Fruit fly (Drosophila melanogaster): Measurements from ENCODE around the gene CG17361.

CG17361 gene

dm6 chr3L:13986330-13986729, 10.7 kb upstream of the CG17361 start, which contains the start of gene CG17362:
TSS of gene CG17362 (plus strand) at chr3L:13986620.
- no peak for TF ChIP-seq Myc (optimal IDR thresholded peaks at IDR 0.05)

DNA sequence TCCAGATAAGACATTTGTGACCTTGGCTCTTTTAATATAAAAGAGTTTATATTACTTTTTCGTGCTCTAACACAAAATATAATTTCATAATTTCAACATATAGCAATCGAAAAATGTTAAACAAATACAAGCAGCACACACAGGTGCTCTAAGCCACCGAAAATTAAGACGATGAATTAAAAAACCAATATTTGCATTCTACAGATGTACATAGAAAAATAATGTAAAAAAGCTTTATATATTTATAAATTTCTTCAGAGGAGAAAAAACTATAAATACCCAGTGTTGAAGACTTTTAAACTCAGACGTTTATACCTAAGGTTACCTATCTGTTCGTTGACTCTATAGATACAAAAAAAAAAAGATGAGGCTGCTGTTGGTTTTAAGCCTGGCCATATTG, 9.4 kb upstream of the CG17361 start, which contains the start of gene CG9040:
TSS of gene CG9040 (plus strand) at position 301 of the 400 bp plus-strand sequence.
- no peak for TF ChIP-seq brk (GFP tag; optimal IDR thresholded peaks at IDR 0.05)
- no peak for TF ChIP-seq Hr83 (GFP tag; optimal IDR thresholded peaks at IDR 0.05; ENCODE audit: poor library complexity, severe bottlenecking)
- TF ChIP-seq Hnf4 (GFP tag; optimal IDR thresholded peaks at IDR 0.05), result no peak
- TF ChIP-seq N (GFP tag; optimal IDR thresholded peaks at IDR 0.05), result no peak
- no peak for TF ChIP-seq Sp1 (GFP tag; optimal IDR thresholded peaks at IDR 0.05)
- TF ChIP-seq woc (GFP tag; optimal IDR thresholded peaks at IDR 0.05), result no peak
- TF ChIP-seq h (GFP tag; optimal IDR thresholded peaks at IDR 0.05), result no peak
- TF ChIP-seq usp (GFP tag; optimal IDR thresholded peaks at IDR 0.05), result no peak
- no peak for TF ChIP-seq jim (GFP tag; optimal IDR thresholded peaks at IDR 0.05)
- TF ChIP-seq pan (optimal IDR thresholded peaks at IDR 0.05), result no peak
- TF ChIP-seq br (GFP tag; optimal IDR thresholded peaks at IDR 0.05), result no peak
- TF ChIP-seq dmrt93B (GFP tag; optimal IDR thresholded peaks at IDR 0.05), result no peak
- no peak for TF ChIP-seq HLH106 (tag; optimal IDR thresholded peaks at IDR 0.05)
- TF ChIP-seq OdsH (GFP tag; optimal IDR thresholded peaks at IDR 0.05), result no peak
- no peak for TF ChIP-seq Hr78 (GFP tag; optimal IDR thresholded peaks at IDR 0.05)
- no peak for TF ChIP-seq tai (GFP tag; optimal IDR thresholded peaks at IDR 0.05)
- TF ChIP-seq sv (GFP tag; optimal IDR thresholded peaks at IDR 0.05), result no peak
- no peak for TF ChIP-seq CG32264 (GFP tag; optimal IDR thresholded peaks at IDR 0.05)
- no peak for TF ChIP-seq Vsx2 (GFP tag; optimal IDR thresholded peaks at IDR 0.05; ENCODE audit: partially characterized antibody)
- TF ChIP-seq psq (GFP tag; optimal IDR thresholded peaks at IDR 0.05), result no peak

DNA sequence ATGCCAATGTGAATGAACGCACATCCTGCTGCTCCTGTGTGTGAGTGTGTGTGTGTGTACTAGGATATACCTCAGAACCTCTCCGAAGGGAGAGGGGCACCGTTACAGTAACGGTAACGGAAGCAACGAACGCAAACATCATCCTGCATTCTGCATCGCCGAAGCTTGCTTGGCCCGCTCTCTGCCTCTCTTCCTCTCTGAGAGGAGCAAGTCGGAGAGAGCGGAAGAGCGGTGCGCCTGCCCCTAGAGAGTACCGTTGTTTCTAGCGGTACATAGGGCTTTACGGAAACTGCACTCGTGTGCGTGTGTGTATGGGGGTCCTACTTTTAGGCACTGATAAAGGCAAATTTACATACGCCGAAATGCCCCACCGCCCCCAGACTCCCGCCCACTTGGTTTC, 5.7 kb upstream of the CG17361 start:
- TF ChIP-seq Dif (GFP tag; optimal IDR thresholded peaks at IDR 0.05; ENCODE audit: partially characterized antibody), result peak; percentile 26
- TF ChIP-seq Mio (GFP tag; optimal IDR thresholded peaks at IDR 0.05), result no peak

- no peak for TF ChIP-seq ey (GFP tag; optimal IDR thresholded peaks at IDR 0.05)
- TF ChIP-seq OdsH (GFP tag; optimal IDR thresholded peaks at IDR 0.05), result no peak
- no peak for TF ChIP-seq N (GFP tag; optimal IDR thresholded peaks at IDR 0.05)
- no peak for TF ChIP-seq Hr78 (GFP tag; optimal IDR thresholded peaks at IDR 0.05)
- no peak for TF ChIP-seq Myc (optimal IDR thresholded peaks at IDR 0.05)
- TF ChIP-seq sv (GFP tag; optimal IDR thresholded peaks at IDR 0.05), result no peak
- no peak for TF ChIP-seq CrebA (GFP tag; optimal IDR thresholded peaks at IDR 0.05; ENCODE audit: borderline replicate concordance)
- no peak for TF ChIP-seq CG9705 (GFP tag; optimal IDR thresholded peaks at IDR 0.05)
- TF ChIP-seq Abd-B (GFP tag; optimal IDR thresholded peaks at IDR 0.05), result no peak
- no peak for TF ChIP-seq Sp1 (GFP tag; optimal IDR thresholded peaks at IDR 0.05)
Measured at dm6 chr3L:13993233-13993741, 3.7 kb upstream of the CG17361 start, which contains the start of gene CG17364. TSS of gene CG17364 (minus strand) at chr3L:13993400.

DNA sequence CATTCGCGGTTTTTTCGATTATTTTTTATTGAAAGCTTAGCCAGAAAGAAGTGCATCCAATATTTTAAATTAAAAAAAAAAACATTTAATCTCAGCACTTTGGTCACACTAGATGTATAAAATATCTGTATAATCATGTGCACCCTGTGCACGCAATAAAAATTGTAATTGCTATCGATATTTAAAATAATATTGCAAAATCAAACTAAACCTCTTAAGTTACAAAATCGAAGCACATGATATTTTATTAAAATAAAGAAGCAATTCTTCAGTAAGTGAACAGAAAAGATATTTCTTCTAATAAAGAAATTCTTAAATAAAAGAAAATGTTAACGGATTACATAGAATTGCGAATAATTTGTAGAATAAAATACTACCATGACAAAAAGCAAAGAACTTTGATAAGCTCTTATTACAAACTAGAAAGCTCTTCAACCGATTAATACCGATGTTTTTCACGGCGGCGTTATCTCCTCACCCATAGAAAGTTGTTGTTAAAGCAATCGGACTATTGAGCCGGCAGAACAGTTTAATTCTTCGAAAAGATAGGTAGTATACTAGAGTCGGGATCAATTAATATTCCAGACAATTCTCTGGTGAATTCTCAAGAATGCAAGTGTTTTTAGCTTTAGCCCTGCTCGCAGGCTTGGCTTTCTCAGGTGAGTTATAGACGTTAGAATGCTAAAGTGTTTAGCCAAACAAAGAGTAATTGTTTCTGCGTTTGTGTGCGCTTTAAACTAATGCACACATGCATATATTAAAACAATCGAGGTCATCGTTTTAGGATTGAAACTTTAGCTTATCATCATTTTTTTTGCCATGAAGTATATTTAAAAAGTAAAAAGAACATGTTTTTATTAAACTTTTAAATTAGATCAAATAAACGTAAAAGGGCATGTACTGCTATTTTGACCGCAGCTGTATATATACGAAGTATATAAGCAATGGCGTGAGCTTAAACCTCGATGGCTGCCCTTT, 3.0 kb upstream of the CG17361 start, which contains the start of gene CtsK1:
TSS of gene CtsK1 (plus strand) at position 490 of the 978 bp plus-strand sequence.
- TF ChIP-seq CG32264 (GFP tag; optimal IDR thresholded peaks at IDR 0.05) (peak; percentile 14), usp (GFP tag; optimal IDR thresholded peaks at IDR 0.05) (no peak), woc (GFP tag; optimal IDR thresholded peaks at IDR 0.05) (peak; percentile 27), Sp1 (GFP tag; optimal IDR thresholded peaks at IDR 0.05) (peak; percentile 53), CrebA (GFP tag; optimal IDR thresholded peaks at IDR 0.05; ENCODE audit: borderline replicate concordance) (no peak), dmrt93B (GFP tag; optimal IDR thresholded peaks at IDR 0.05) (no peak), pan (optimal IDR thresholded peaks at IDR 0.05) (no peak), Jra (GFP tag; optimal IDR thresholded peaks at IDR 0.05) (no peak), foxo (GFP tag; optimal IDR thresholded peaks at IDR 0.05) (peak in 1 of 2 experiments; percentile 73), N (GFP tag; optimal IDR thresholded peaks at IDR 0.05) (no peak), Hnf4 (GFP tag; optimal IDR thresholded peaks at IDR 0.05) (peak; percentile 32), br (GFP tag; optimal IDR thresholded peaks at IDR 0.05) (peak; percentile 14), rgr (GFP tag; optimal IDR thresholded peaks at IDR 0.05) (peak; percentile 66), dsf (GFP tag; optimal IDR thresholded peaks at IDR 0.05; ENCODE audit: borderline replicate concordance) (no peak), psq (GFP tag; optimal IDR thresholded peaks at IDR 0.05) (peak; percentile 61), CG9705 (GFP tag; optimal IDR thresholded peaks at IDR 0.05) (no peak), jim (GFP tag; optimal IDR thresholded peaks at IDR 0.05) (no peak), Rel (GFP tag; optimal IDR thresholded peaks at IDR 0.05) (no peak), Rel (tag; optimal IDR thresholded peaks at IDR 0.05) (no peak), Dif (GFP tag; optimal IDR thresholded peaks at IDR 0.05; ENCODE audit: partially characterized antibody) (no peak), Vsx2 (GFP tag; optimal IDR thresholded peaks at IDR 0.05; ENCODE audit: partially characterized antibody) (no peak), Abd-B (GFP tag; optimal IDR thresholded peaks at IDR 0.05) (no peak), dl (GFP tag; optimal IDR thresholded peaks at IDR 0.05; ENCODE audit: insufficient read depth in 1 of 2, partially characterized antibody in 2 of 2) (no peak), brk (GFP tag; optimal IDR thresholded peaks at IDR 0.05) (no peak), fru (GFP tag; optimal IDR thresholded peaks at IDR 0.05) (peak; percentile 68), OdsH (GFP tag; optimal IDR thresholded peaks at IDR 0.05) (peak; percentile 70), Hr78 (GFP tag; optimal IDR thresholded peaks at IDR 0.05) (no peak), ey (GFP tag; optimal IDR thresholded peaks at IDR 0.05) (peak; percentile 68), sv (GFP tag; optimal IDR thresholded peaks at IDR 0.05) (no peak), tai (GFP tag; optimal IDR thresholded peaks at IDR 0.05) (no peak), lola (GFP tag; optimal IDR thresholded peaks at IDR 0.05) (no peak)

Measured in whole organism, wandering third instar larva.